Fruit fly (Drosophila melanogaster) whole organism, prepupa: ENCODE data around the gene Ptip.

Source experiments
- Blimp-1 ChIP-seq: fragments of 200-800 bp; sonication (Bioruptor generic); optimal IDR thresholded peaks from 3 replicates; lab custom pipeline; 2017; ENCODE audit warnings: missing biosample characterization, missing genetic modification characterization, mild to moderate bottlenecking, moderate library complexity, missing genetic modification reagents
- CG10631 ChIP-seq: fragments of 200-800 bp; sonication (Bioruptor generic); optimal IDR thresholded peaks from 2 replicates; lab custom pipeline; 2016; ENCODE audit warnings: missing biosample characterization, missing genetic modification characterization
- CG10669 ChIP-seq: fragments of 200-800 bp; sonication (Bioruptor generic); optimal IDR thresholded peaks from 3 replicates; lab custom pipeline; 2018; ENCODE audit warnings: missing biosample characterization, mild to moderate bottlenecking, missing genetic modification characterization, moderate library complexity
- CG11294 ChIP-seq: fragments of 200-800 bp; sonication (Bioruptor generic); IDR thresholded peaks from 2 replicates; pipeline ENCODE4 v1.3.6; 2022; ENCODE audit warnings: missing biosample characterization, missing genetic modification characterization
- CG11762 ChIP-seq: fragments of 200-800 bp; sonication (Bioruptor generic); optimal IDR thresholded peaks from 3 replicates; lab custom pipeline; 2016; ENCODE audit warnings: missing biosample characterization, missing genetic modification characterization; ENCODE audit not compliant: insufficient read depth
- CG15336 ChIP-seq: fragments of 200-800 bp; sonication (Bioruptor generic); IDR thresholded peaks from 2 replicates; pipeline ENCODE4 v1.3.6; 2022; ENCODE audit warnings: missing biosample characterization, missing genetic modification characterization
- CG1621 ChIP-seq: fragments of 200-800 bp; sonication (Bioruptor generic); optimal IDR thresholded peaks from 3 replicates; lab custom pipeline; 2018; ENCODE audit warnings: missing biosample characterization, mild to moderate bottlenecking, missing genetic modification characterization
- CG16779 ChIP-seq: fragments of 200-800 bp; sonication (Bioruptor generic); optimal IDR thresholded peaks from 3 replicates; lab custom pipeline; 2017; ENCODE audit warnings: missing biosample characterization, mild to moderate bottlenecking, missing genetic modification characterization
- CG3032 ChIP-seq: fragments of 200-800 bp; optimal IDR thresholded peaks from 2 replicates; lab custom pipeline; 2019; ENCODE audit warnings: missing biosample characterization, mild to moderate bottlenecking, missing genetic modification characterization, moderate library complexity
- CG31627 ChIP-seq: fragments of 200-800 bp; sonication (Bioruptor generic); optimal IDR thresholded peaks from 3 replicates; lab custom pipeline; 2016; ENCODE audit warnings: missing biosample characterization, missing genetic modification characterization
- CG34406 ChIP-seq: fragments of 200-800 bp; sonication (Bioruptor generic); optimal IDR thresholded peaks from 3 replicates; lab custom pipeline; 2016; ENCODE audit warnings: missing biosample characterization, missing genetic modification characterization
- CG3919 ChIP-seq: fragments of 200-800 bp; sonication (Bioruptor generic); optimal IDR thresholded peaks from 3 replicates; lab custom pipeline; 2016; ENCODE audit warnings: missing biosample characterization, missing genetic modification characterization
- CG4318 ChIP-seq: fragments of 200-800 bp; sonication (Bioruptor generic); optimal IDR thresholded peaks from 3 replicates; lab custom pipeline; 2017; ENCODE audit warnings: missing biosample characterization, mild to moderate bottlenecking, missing genetic modification characterization
- CG6163 ChIP-seq: fragments of 200-800 bp; sonication (Bioruptor generic); IDR thresholded peaks from 3 replicates; pipeline ENCODE4 v1.3.6; 2022; ENCODE audit warnings: missing biosample characterization, missing genetic modification characterization
- CG6276 ChIP-seq: fragments of 200-800 bp; sonication (Bioruptor generic); optimal IDR thresholded peaks from 2 replicates; lab custom pipeline; 2017; ENCODE audit warnings: missing biosample characterization, mild to moderate bottlenecking, missing genetic modification characterization
- CG6792 ChIP-seq: fragments of 200-800 bp; sonication (Bioruptor generic); optimal IDR thresholded peaks from 3 replicates; lab custom pipeline; 2016; ENCODE audit warnings: missing biosample characterization, missing genetic modification characterization
- CG7368 ChIP-seq: fragments of 200-800 bp; sonication (Bioruptor generic); optimal IDR thresholded peaks from 3 replicates; lab custom pipeline; 2016; ENCODE audit warnings: missing biosample characterization, missing genetic modification characterization
- CG8119 ChIP-seq: fragments of 200-800 bp; sonication (Bioruptor generic); IDR thresholded peaks from 3 replicates; pipeline ENCODE4 v1.3.6; 2022; ENCODE audit warnings: missing biosample characterization, missing genetic modification characterization
- CG8319 ChIP-seq: fragments of 200-800 bp; sonication (Bioruptor generic); optimal IDR thresholded peaks from 3 replicates; lab custom pipeline; 2016; ENCODE audit warnings: missing biosample characterization, missing genetic modification characterization
- CG8632 ChIP-seq: fragments of 200-800 bp; sonication (Bioruptor generic); optimal IDR thresholded peaks from 3 replicates; lab custom pipeline; 2016; ENCODE audit warnings: missing biosample characterization, missing genetic modification characterization
- Eip78C ChIP-seq: fragments of 200-800 bp; sonication (Bioruptor generic); peaks from one replicate; lab custom pipeline; 2016; ENCODE audit warnings: missing biosample characterization, missing genetic modification characterization
- Eip93F ChIP-seq: fragments of 200-800 bp; sonication (Bioruptor generic); optimal IDR thresholded peaks from 2 replicates; lab custom pipeline; 2016; ENCODE audit warnings: missing biosample characterization, mild to moderate bottlenecking, missing genetic modification characterization
- Gug ChIP-seq: fragments of 200-800 bp; sonication (Bioruptor generic); IDR thresholded peaks from 2 replicates; pipeline ENCODE4 v1.3.6; 2022; ENCODE audit warnings: missing biosample characterization, missing genetic modification characterization
- Hr38 ChIP-seq: sonication (Bioruptor generic); optimal IDR thresholded peaks from 2 replicates; lab custom pipeline; 2016; ENCODE audit warnings: missing biosample characterization, missing genetic modification characterization
- Hr39 ChIP-seq: fragments of 200-800 bp; sonication (Bioruptor generic); optimal IDR thresholded peaks from 2 replicates; lab custom pipeline; 2016; ENCODE audit warnings: missing biosample characterization, missing genetic modification characterization
- Hr4 ChIP-seq: fragments of 200-800 bp; sonication (Bioruptor generic); optimal IDR thresholded peaks from 3 replicates; lab custom pipeline; 2016; ENCODE audit warnings: missing biosample characterization, missing genetic modification characterization
- OdsH ChIP-seq: fragments of 200-800 bp; sonication (Bioruptor generic); optimal IDR thresholded peaks from 3 replicates; lab custom pipeline; 2016; ENCODE audit warnings: missing biosample characterization, missing genetic modification characterization
- Smox ChIP-seq: fragments of 200-800 bp; sonication (Bioruptor generic); optimal IDR thresholded peaks from 3 replicates; lab custom pipeline; 2016; ENCODE audit warnings: missing biosample characterization, missing genetic modification characterization
- Sox102F ChIP-seq: fragments of 200-800 bp; sonication (Bioruptor generic); optimal IDR thresholded peaks from 2 replicates; lab custom pipeline; 2016; ENCODE audit warnings: missing biosample characterization, mild to moderate bottlenecking, missing genetic modification characterization
- Sox14 ChIP-seq: fragments of 200-800 bp; sonication (Bioruptor generic); optimal IDR thresholded peaks from 3 replicates; lab custom pipeline; 2016; ENCODE audit warnings: missing biosample characterization, missing genetic modification characterization
- achi ChIP-seq: fragments of 200-800 bp; sonication (Bioruptor generic); optimal IDR thresholded peaks from 3 replicates; lab custom pipeline; 2016; ENCODE audit warnings: missing biosample characterization, missing genetic modification characterization
- dac ChIP-seq: fragments of 200-800 bp; sonication (Bioruptor generic); optimal IDR thresholded peaks from 2 replicates; lab custom pipeline; 2017; ENCODE audit warnings: missing biosample characterization, mild to moderate bottlenecking, missing genetic modification characterization
- dsx ChIP-seq: fragments of 200-800 bp; optimal IDR thresholded peaks from 3 replicates; lab custom pipeline; 2019; ENCODE audit warnings: missing biosample characterization, mild to moderate bottlenecking, missing genetic modification characterization, moderate library complexity; ENCODE audit not compliant: poor library complexity, severe bottlenecking
- eg ChIP-seq: fragments of 200-800 bp; sonication (Bioruptor generic); IDR thresholded peaks from 3 replicates; pipeline ENCODE4 v1.3.6; 2022; ENCODE audit warnings: missing biosample characterization, missing genetic modification characterization
- esn ChIP-seq: fragments of 200-800 bp; sonication (Bioruptor generic); optimal IDR thresholded peaks from 2 replicates; lab custom pipeline; 2016; ENCODE audit warnings: missing biosample characterization, mild to moderate bottlenecking, missing genetic modification characterization, moderate library complexity
- fd59A ChIP-seq: fragments of 200-800 bp; sonication (Bioruptor generic); optimal IDR thresholded peaks from 2 replicates; lab custom pipeline; 2017; ENCODE audit warnings: missing biosample characterization, mild to moderate bottlenecking, missing genetic modification characterization, missing genetic modification reagents
- fd85E ChIP-seq: fragments of 200-800 bp; sonication (Bioruptor generic); optimal IDR thresholded peaks from 3 replicates; lab custom pipeline; 2016; ENCODE audit warnings: missing biosample characterization, missing genetic modification characterization
- fkh ChIP-seq: fragments of 200-800 bp; sonication (Bioruptor generic); optimal IDR thresholded peaks from 3 replicates; lab custom pipeline; 2017; ENCODE audit warnings: missing biosample characterization, mild to moderate bottlenecking, missing genetic modification characterization, moderate library complexity
- salr ChIP-seq, 2 experiments: fragments of 200-800 bp; sonication (Bioruptor generic); optimal IDR thresholded peaks; 3 replicates each; lab custom pipeline; 2016 to 2018; ENCODE audit warnings: missing biosample characterization in 2 of 2, missing genetic modification characterization in 2 of 2, mild to moderate bottlenecking in 1 of 2
- spab ChIP-seq: fragments of 200-800 bp; sonication (Bioruptor generic); optimal IDR thresholded peaks from 2 replicates; lab custom pipeline; 2017; ENCODE audit warnings: missing biosample characterization, mild to moderate bottlenecking, missing genetic modification characterization, missing genetic modification reagents
- svp ChIP-seq: fragments of 200-800 bp; sonication (Bioruptor generic); peaks from one replicate; lab custom pipeline; 2016; ENCODE audit warnings: missing biosample characterization, missing genetic modification characterization
- vri ChIP-seq: fragments of 200-800 bp; sonication (Bioruptor generic); optimal IDR thresholded peaks from 3 replicates; lab custom pipeline; 2016; ENCODE audit warnings: missing biosample characterization, mild to moderate bottlenecking, missing genetic modification characterization

Ptip gene

dm6 chr3L:14028485-14029384, at the start of gene Ptip:
TSS of gene Ptip (minus strand) at chr3L:14029121.
- TF ChIP-seq CG6276 (GFP tag; lab: Kevin White, UChicago) (no peak), salr (GFP tag; optimal IDR thresholded peaks at IDR 0.05; lab: Kevin White, UChicago) (no peak), CG34406 (GFP tag; lab: Kevin White, UChicago) (no peak), dsx (GFP tag; lab: Kevin White, UChicago) (no peak), dac (GFP tag; lab: Kevin White, UChicago) (peak; percentile 30), CG11294 (GFP tag; lab: Robert Waterston, UW) (no peak), Eip93F (no peak), Blimp-1 (GFP tag; lab: Kevin White, UChicago) (peak; percentile 96), vri (GFP tag; lab: Kevin White, UChicago) (no peak), Sox102F (GFP tag; lab: Kevin White, UChicago) (no peak), Eip78C (peak; percentile 15), CG3032 (tag; lab: Kevin White, UChicago) (no peak), CG3919 (GFP tag; lab: Kevin White, UChicago) (peak; percentile 77), fkh (GFP tag; lab: Kevin White, UChicago) (peak; percentile 62), CG7368 (GFP tag; lab: Kevin White, UChicago) (no peak), eg (GFP tag; lab: Robert Waterston, UW) (peak; percentile 39; the same call in 1 of the 3 replicates), CG15336 (GFP tag; lab: Robert Waterston, UW) (peak; percentile 36; the same call in 1 of the 2 replicates), Hr4 (GFP tag; lab: Kevin White, UChicago) (no peak), CG31627 (GFP tag; lab: Kevin White, UChicago) (no peak), CG16779 (tag; lab: Kevin White, UChicago) (no peak), fd85E (GFP tag; lab: Kevin White, UChicago) (peak; percentile 15), fd59A (GFP tag; lab: Kevin White, UChicago) (no peak), CG8119 (GFP tag; lab: Robert Waterston, UW) (0 out of 3 replicates have a peak, but pooled peaks have one; percentile 19), CG10631 (GFP tag; lab: Kevin White, UChicago) (no peak), CG11762 (GFP tag; lab: Kevin White, UChicago) (no peak), CG8632 (GFP tag; lab: Kevin White, UChicago) (peak; percentile 19), CG6792 (GFP tag; lab: Kevin White, UChicago) (peak; percentile 30), svp (no peak), Gug (GFP tag; lab: Robert Waterston, UW) (no peak), Hr38 (GFP tag; lab: Kevin White, UChicago) (no peak), Sox14 (peak; percentile 31), CG8319 (GFP tag; lab: Kevin White, UChicago) (no peak), CG10669 (GFP tag; lab: Kevin White, UChicago) (no peak), Hr39 (no peak), CG1621 (tag; lab: Kevin White, UChicago) (no peak), esn (GFP tag; lab: Kevin White, UChicago) (peak; percentile 46), spab (GFP tag; lab: Kevin White, UChicago) (no peak), Smox (GFP tag; lab: Kevin White, UChicago) (no peak), CG6163 (GFP tag; lab: Robert Waterston, UW) (peak; percentile 78), achi (GFP tag; lab: Kevin White, UChicago) (peak; percentile 36), OdsH (GFP tag; lab: Kevin White, UChicago) (no peak), CG4318 (GFP tag; lab: Kevin White, UChicago) (no peak)
